Worm (Caenorhabditis elegans) whole organism, L1 larva: Measurements from ENCODE around the gene col-68.

Experiments used
- C34B4.2 ChIP-seq: sonication (generic microtip); optimal IDR thresholded peaks from 2 replicates; lab custom pipeline; 2017; ENCODE audit warnings: mild to moderate bottlenecking, missing genetic modification characterization, missing compliant biosample characterization
- Y116A8C.19 ChIP-seq: sonication (generic microtip); optimal IDR thresholded peaks from 2 replicates; lab custom pipeline; 2016; ENCODE audit warnings: missing compliant biosample characterization, missing genetic modification characterization, borderline replicate concordance
- ama-1 ChIP-seq: fragments of 150-350 bp; optimal IDR thresholded peaks from 2 replicates; lab custom pipeline; 2014
- blmp-1 ChIP-seq: fragments of 150-350 bp; optimal IDR thresholded peaks from 2 replicates; lab custom pipeline; 2014; ENCODE audit warnings: missing biosample characterization, missing genetic modification characterization
- ceh-63 ChIP-seq: fragments of 200-800 bp; sonication (Bioruptor generic); optimal IDR thresholded peaks from 2 replicates; lab custom pipeline; 2018; ENCODE audit warnings: mild to moderate bottlenecking, missing genetic modification characterization, missing compliant biosample characterization
- ces-1 ChIP-seq: fragments of 150-350 bp; optimal IDR thresholded peaks from 2 replicates; lab custom pipeline; 2014; ENCODE audit warnings: missing biosample characterization, missing genetic modification reagents, missing genetic modification characterization
- dsc-1 ChIP-seq: sonication (generic microtip); optimal IDR thresholded peaks from 2 replicates; lab custom pipeline; 2016; ENCODE audit warnings: mild to moderate bottlenecking, missing genetic modification characterization, missing compliant biosample characterization
- efl-1 ChIP-seq, 4 experiments: fragments of 150-350 bp; optimal IDR thresholded peaks in 3 of 4; peaks in 1 of 4; 1 replicate in 1 of 4; 2 replicates in 3 of 4; lab custom pipeline; 2014; ENCODE audit warnings: missing biosample characterization in 2 of 4, missing genetic modification characterization in 2 of 4, missing genetic modification reagents in 2 of 4
- egl-27 ChIP-seq, 2 experiments: fragments of 150-350 bp in 1 of 2; sonication (generic microtip); optimal IDR thresholded peaks; 3 replicates each; lab custom pipeline; 2017 to 2018; ENCODE audit warnings: missing biosample characterization in 2 of 2, missing genetic modification characterization in 2 of 2, missing genetic modification reagents in 2 of 2
- elt-3 ChIP-seq, 6 experiments: fragments of 150-350 bp in 1 of 6; sonication (generic microtip); optimal IDR thresholded peaks; 2 replicates each; lab custom pipeline; 2017 to 2018; ENCODE audit warnings: missing biosample characterization in 6 of 6, missing genetic modification characterization in 6 of 6, inconsistent platforms in 1 of 6
- fkh-10 ChIP-seq: sonication (generic microtip); optimal IDR thresholded peaks from 2 replicates; lab custom pipeline; 2017; ENCODE audit warnings: missing biosample characterization, missing genetic modification reagents, missing genetic modification characterization
- fkh-4 ChIP-seq: sonication (generic microtip); optimal IDR thresholded peaks from 2 replicates; lab custom pipeline; 2016; ENCODE audit warnings: missing compliant biosample characterization, missing genetic modification characterization, borderline replicate concordance
- fkh-8 ChIP-seq: sonication (generic microtip); optimal IDR thresholded peaks from 2 replicates; lab custom pipeline; 2016; ENCODE audit warnings: mild to moderate bottlenecking, missing genetic modification characterization, missing compliant biosample characterization
- fos-1 ChIP-seq: fragments of 150-350 bp; optimal IDR thresholded peaks from 2 replicates; lab custom pipeline; 2014; ENCODE audit warnings: missing biosample characterization, missing genetic modification characterization
- hlh-4 ChIP-seq: sonication (generic microtip); optimal IDR thresholded peaks from 2 replicates; lab custom pipeline; 2016; ENCODE audit warnings: mild to moderate bottlenecking, missing genetic modification characterization, missing compliant biosample characterization
- lin-13 ChIP-seq: fragments of 150-350 bp; optimal IDR thresholded peaks from 2 replicates; lab custom pipeline; 2014; ENCODE audit warnings: missing biosample characterization, missing genetic modification reagents, missing genetic modification characterization
- lin-14 ChIP-seq: fragments of 200-800 bp; sonication (Bioruptor generic); optimal IDR thresholded peaks from 2 replicates; lab custom pipeline; 2018; ENCODE audit warnings: mild to moderate bottlenecking, missing genetic modification characterization, moderate library complexity, missing compliant biosample characterization
- lin-35 ChIP-seq, 2 experiments: fragments of 150-350 bp; optimal IDR thresholded peaks; 2 replicates each; lab custom pipeline; 2014; ENCODE audit warnings: missing biosample characterization in 2 of 2, missing genetic modification characterization in 2 of 2, missing genetic modification reagents in 2 of 2
- mdl-1 ChIP-seq, 2 experiments: fragments of 150-350 bp; optimal IDR thresholded peaks; 2 replicates each; lab custom pipeline; 2014 to 2017; ENCODE audit warnings: missing biosample characterization in 2 of 2, missing genetic modification characterization in 2 of 2, inconsistent platforms in 1 of 2
- nhr-11 ChIP-seq: fragments of 150-350 bp; optimal IDR thresholded peaks from 2 replicates; lab custom pipeline; 2014; ENCODE audit warnings: missing biosample characterization, missing genetic modification characterization
- nhr-84 ChIP-seq: sonication (generic microtip); optimal IDR thresholded peaks from 2 replicates; lab custom pipeline; 2017; ENCODE audit warnings: missing biosample characterization, missing genetic modification characterization
- nhr-90 ChIP-seq: sonication (generic microtip); optimal IDR thresholded peaks from 2 replicates; lab custom pipeline; 2016; ENCODE audit warnings: mild to moderate bottlenecking, missing genetic modification characterization, missing compliant biosample characterization; ENCODE audit not compliant: poor library complexity
- skn-1 ChIP-seq: fragments of 150-350 bp; optimal IDR thresholded peaks from 2 replicates; lab custom pipeline; 2014; ENCODE audit warnings: missing biosample characterization, missing genetic modification characterization
- snpc-4 ChIP-seq: fragments of 150-350 bp; optimal IDR thresholded peaks from 2 replicates; lab custom pipeline; 2014; ENCODE audit warnings: missing biosample characterization, missing genetic modification characterization
- snu-23 ChIP-seq: sonication (generic microtip); optimal IDR thresholded peaks from 2 replicates; lab custom pipeline; 2016; ENCODE audit warnings: missing genetic modification characterization, missing compliant biosample characterization
- tbx-2 ChIP-seq: sonication (generic microtip); optimal IDR thresholded peaks from 2 replicates; lab custom pipeline; 2016; ENCODE audit warnings: missing genetic modification characterization, missing compliant biosample characterization
- tlp-1 ChIP-seq: fragments of 150-350 bp; optimal IDR thresholded peaks from 2 replicates; lab custom pipeline; 2014; ENCODE audit warnings: missing biosample characterization, missing genetic modification characterization
- unc-130 ChIP-seq: fragments of 150-350 bp; optimal IDR thresholded peaks from 2 replicates; lab custom pipeline; 2017; ENCODE audit warnings: missing biosample characterization, missing genetic modification characterization, inconsistent platforms
- unc-62 ChIP-seq: fragments of 150-350 bp; optimal IDR thresholded peaks from 2 replicates; lab custom pipeline; 2014; ENCODE audit warnings: missing biosample characterization, missing genetic modification reagents, missing genetic modification characterization
- unc-86 ChIP-seq: sonication (generic microtip); optimal IDR thresholded peaks from 2 replicates; lab custom pipeline; 2016; ENCODE audit warnings: missing genetic modification characterization, missing compliant biosample characterization
- unc-98 ChIP-seq: fragments of 200-800 bp; sonication (Bioruptor generic); IDR thresholded peaks from 2 replicates; pipeline ENCODE4 v1.3.6; 2022; ENCODE audit warnings: missing genetic modification characterization, missing compliant biosample characterization
- vab-15 ChIP-seq: sonication (generic microtip); optimal IDR thresholded peaks from 2 replicates; lab custom pipeline; 2017; ENCODE audit warnings: missing genotype, mild to moderate bottlenecking, missing genetic modification characterization, missing compliant biosample characterization
- xbp-1 ChIP-seq: sonication (generic microtip); optimal IDR thresholded peaks from 2 replicates; lab custom pipeline; 2016; ENCODE audit warnings: missing genetic modification characterization, missing compliant biosample characterization
- zag-1 ChIP-seq: fragments of 150-350 bp; optimal IDR thresholded peaks from 2 replicates; lab custom pipeline; 2014; ENCODE audit warnings: missing biosample characterization, missing genetic modification characterization
- zip-4 ChIP-seq: fragments of 200-800 bp; sonication (Bioruptor generic); optimal IDR thresholded peaks from 2 replicates; lab custom pipeline; 2018; ENCODE audit warnings: mild to moderate bottlenecking, missing genetic modification characterization, moderate library complexity, missing compliant biosample characterization
- ztf-4 ChIP-seq: fragments of 150-350 bp; optimal IDR thresholded peaks from 2 replicates; lab custom pipeline; 2014; ENCODE audit warnings: missing biosample characterization, missing genetic modification characterization

Gene col-68

ce11 chrII:66322-66721 is 38.0 kb upstream of the col-68 start (continued):
- TF ChIP-seq zag-1 (no peak), lin-35 (GFP tag; optimal IDR thresholded peaks at IDR 0.05; lab: Kevin White, UChicago) (peak in 1 of 2 experiments; percentile 62), elt-3 (tag; optimal IDR thresholded peaks at IDR 0.05; lab: Kevin White, UChicago) (peak in 3 of 6 experiments; percentile 41 to 63 (median 47)), hlh-4 (no peak), ceh-63 (GFP tag; lab: Kevin White, UChicago) (no peak), nhr-90 (tag; lab: Kevin White, UChicago) (peak; percentile 68)

- no peak for TF ChIP-seq egl-27 (tag; optimal IDR thresholded peaks at IDR 0.05; lab: Kevin White, UChicago)
- TF ChIP-seq unc-130 (tag; lab: Kevin White, UChicago): no peak
- no peak for TF ChIP-seq fos-1
- no peak for TF ChIP-seq efl-1 (optimal IDR thresholded peaks at IDR 0.05; lab: Kevin White, UChicago)
- TF ChIP-seq efl-1 (GFP tag; optimal IDR thresholded peaks at IDR 0.05 in 1 of 2; lab: Kevin White, UChicago): no peak
- TF ChIP-seq unc-98 (GFP tag; lab: Robert Waterston, UW): no peak
- TF ChIP-seq skn-1 (tag; lab: Kevin White, UChicago): no peak
- TF ChIP-seq unc-62 (GFP tag; lab: Kevin White, UChicago): no peak
- TF ChIP-seq C34B4.2 (tag; lab: Kevin White, UChicago): no peak
- no peak for TF ChIP-seq vab-15 (tag; lab: Kevin White, UChicago)
- no peak for TF ChIP-seq zip-4 (GFP tag; lab: Kevin White, UChicago)
- TF ChIP-seq nhr-11: no peak
- no peak for TF ChIP-seq hlh-4
Measured at ce11 chrII:67663-68062, 36.7 kb upstream of the col-68 start.

ce11 chrII:68757-69156 is 35.6 kb upstream of the col-68 start:
- TF ChIP-seq blmp-1 (tag; lab: Kevin White, UChicago): peak; percentile 72
- no peak for TF ChIP-seq nhr-84

DNA sequence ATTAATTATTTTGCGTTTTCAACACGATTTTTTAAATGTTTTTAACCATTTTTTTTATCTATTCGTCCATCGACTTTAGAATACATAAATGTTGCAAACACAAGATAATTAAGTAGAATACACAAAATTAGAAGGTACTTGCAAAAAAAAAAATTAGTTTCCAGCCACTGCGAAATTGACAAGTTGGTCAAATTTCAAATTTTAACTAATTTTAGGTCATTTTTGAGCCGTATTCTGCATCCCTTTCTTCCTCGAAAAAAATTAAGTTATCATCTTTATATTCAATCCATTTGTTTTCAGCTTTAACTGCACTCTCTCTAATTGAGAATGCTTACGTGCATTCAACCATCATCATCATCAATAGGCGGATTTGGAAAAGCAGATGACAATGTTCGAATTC is 35.0 kb upstream of the col-68 start, which contains the start of gene egl-26:
egl-26 (plus strand) TSS at position 301 of the 400 bp plus-strand sequence.
- TF ChIP-seq ztf-4 (no peak), snu-23 (GFP tag; lab: Kevin White, UChicago) (no peak), unc-62 (GFP tag; lab: Kevin White, UChicago) (no peak), dsc-1 (tag; lab: Kevin White, UChicago) (no peak), Y116A8C.19 (tag; lab: Kevin White, UChicago) (no peak), unc-98 (GFP tag; lab: Robert Waterston, UW) (no peak), fos-1 (no peak), lin-13 (GFP tag; lab: Kevin White, UChicago) (no peak), ama-1 (no peak), mdl-1 (tag; optimal IDR thresholded peaks at IDR 0.05; lab: Kevin White, UChicago) (no peak), ceh-63 (GFP tag; lab: Kevin White, UChicago) (no peak), tbx-2 (tag; lab: Kevin White, UChicago) (no peak), fkh-4 (tag; lab: Kevin White, UChicago) (no peak), efl-1 (optimal IDR thresholded peaks at IDR 0.05; lab: Kevin White, UChicago) (no peak), efl-1 (GFP tag; optimal IDR thresholded peaks at IDR 0.05 in 1 of 2; lab: Kevin White, UChicago) (no peak), unc-86 (tag; lab: Kevin White, UChicago) (no peak), C34B4.2 (tag; lab: Kevin White, UChicago) (no peak)

ce11 chrII:73329-73728 is 31.0 kb upstream of the col-68 start:
- TF ChIP-seq lin-14 (GFP tag; lab: Kevin White, UChicago): peak; percentile 61
- TF ChIP-seq fkh-8 (tag; lab: Kevin White, UChicago): no peak
- peak; percentile 83 for TF ChIP-seq fkh-10 (GFP tag; lab: Kevin White, UChicago)
- TF ChIP-seq tlp-1: no peak
- peak; percentile 19 for TF ChIP-seq xbp-1 (tag; lab: Kevin White, UChicago)
- peak; percentile 59 for TF ChIP-seq ces-1
- no peak for TF ChIP-seq snpc-4
- TF ChIP-seq, all 84 proteins: peak for 4
